Worm (Caenorhabditis elegans): ENCODE data around the gene nhr-237.

DNA sequence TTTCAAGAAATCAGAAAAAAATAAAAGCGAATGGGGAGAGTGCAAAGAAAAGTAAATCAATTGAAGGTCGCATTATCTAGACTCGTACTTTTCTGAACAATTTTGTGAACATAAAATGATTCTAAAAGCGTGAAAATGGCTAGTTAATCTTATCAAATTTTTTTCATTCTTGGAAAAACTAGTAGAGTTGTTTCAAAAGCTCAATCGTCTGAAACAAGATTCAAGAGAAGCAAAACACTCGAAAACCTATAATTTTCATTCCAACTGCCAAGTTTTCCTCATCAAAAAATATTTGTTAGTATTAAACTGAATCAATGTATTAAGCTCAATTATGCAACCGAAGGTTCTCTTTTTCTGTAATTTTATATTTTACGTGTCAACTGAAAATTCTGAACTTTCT lies 21.4 kb upstream of the nhr-237 start, which contains the start of gene irld-45:
- TF ChIP-seq med-1 (GFP tag; optimal IDR thresholded peaks at IDR 0.05; ENCODE audit: insufficient read depth) (no peak), ztf-23 (GFP tag; IDR thresholded peaks at IDR 0.05) (no peak), klf-2 (GFP tag; conservative IDR thresholded peaks at IDR 0.05) (no peak), ref-1 (GFP tag; conservative IDR thresholded peaks at IDR 0.05) (no peak), cog-1 (tag; optimal IDR thresholded peaks at IDR 0.05) (no peak), flt-1 (GFP tag; IDR thresholded peaks at IDR 0.05) (no peak)
